Fruit fly (Drosophila melanogaster) whole organism, embryonic: ENCODE results near the gene CG46310.

Experiments used
- ATbp ChIP-seq: fragments of 200-800 bp; sonication (Bioruptor generic); optimal IDR thresholded peaks from 2 replicates; lab custom pipeline; 2017; ENCODE audit warnings: missing biosample characterization, mild to moderate bottlenecking, missing genetic modification characterization, missing genetic modification reagents
- Adf1 ChIP-seq: fragments of 200-800 bp; sonication (Bioruptor generic); IDR thresholded peaks from 2 replicates; pipeline ENCODE4 v1.3.6; 2022; ENCODE audit warnings: missing biosample characterization, missing genetic modification characterization
- C15 ChIP-seq: fragments of 200-800 bp; sonication (Bioruptor generic); IDR thresholded peaks from 3 replicates; pipeline ENCODE4 v1.3.6; 2022; ENCODE audit warnings: missing biosample characterization, missing genetic modification characterization
- CG10431 ChIP-seq: fragments of 200-800 bp; sonication (Bioruptor generic); optimal IDR thresholded peaks from 3 replicates; lab custom pipeline; 2018; ENCODE audit warnings: missing biosample characterization, mild to moderate bottlenecking, missing genetic modification characterization
- CG10543 ChIP-seq: fragments of 200-800 bp; sonication (Bioruptor generic); optimal IDR thresholded peaks from 3 replicates; lab custom pipeline; 2017; ENCODE audit warnings: missing biosample characterization, mild to moderate bottlenecking, missing genetic modification characterization, moderate library complexity
- CG1233 ChIP-seq: fragments of 200-800 bp; sonication (Bioruptor generic); optimal IDR thresholded peaks from 4 replicates; lab custom pipeline; 2018; ENCODE audit warnings: missing biosample characterization, mild to moderate bottlenecking, missing genetic modification characterization
- CG13287 ChIP-seq: fragments of 200-800 bp; sonication (Bioruptor generic); IDR thresholded peaks from 2 replicates; pipeline ENCODE4 v1.3.6; 2022; ENCODE audit warnings: missing biosample characterization, missing genetic modification characterization; ENCODE audit not compliant: partially characterized antibody
- CG3065 ChIP-seq: fragments of 200-800 bp; sonication (Bioruptor generic); optimal IDR thresholded peaks from 2 replicates; lab custom pipeline; 2016; ENCODE audit warnings: missing biosample characterization, missing genetic modification characterization
- CG3163 ChIP-seq: fragments of 200-800 bp; sonication (Bioruptor generic); optimal IDR thresholded peaks from 3 replicates; lab custom pipeline; 2016; ENCODE audit warnings: missing biosample characterization, missing genetic modification characterization
- CG32532 ChIP-seq: fragments of 200-800 bp; sonication (Bioruptor generic); IDR thresholded peaks from 2 replicates; pipeline ENCODE4 v1.3.6; 2022; ENCODE audit warnings: missing biosample characterization, missing genetic modification characterization
- CG34422 ChIP-seq: fragments of 200-800 bp; sonication (Bioruptor generic); IDR thresholded peaks from 3 replicates; pipeline ENCODE4 v1.3.6; 2022; ENCODE audit warnings: missing biosample characterization, missing genetic modification characterization
- CG3726 ChIP-seq: fragments of 200-800 bp; sonication (Bioruptor generic); IDR thresholded peaks from 3 replicates; pipeline ENCODE4, ENCODE4 v1.3.6; 2022; ENCODE audit warnings: missing biosample characterization, missing genetic modification characterization
- CG5953 ChIP-seq: fragments of 200-800 bp; sonication (Bioruptor generic); IDR thresholded peaks from 2 replicates; pipeline ENCODE4 v1.3.6; 2022; ENCODE audit warnings: missing biosample characterization, missing genetic modification characterization
- CG6254 ChIP-seq: fragments of 200-800 bp; sonication (Bioruptor generic); optimal IDR thresholded peaks from 3 replicates; lab custom pipeline; 2017; ENCODE audit warnings: mild to moderate bottlenecking, missing biosample characterization, missing genetic modification reagents, missing genetic modification characterization
- CG6683 ChIP-seq: fragments of 200-800 bp; sonication (Bioruptor generic); optimal IDR thresholded peaks from 2 replicates; lab custom pipeline; 2017; ENCODE audit warnings: missing biosample characterization, mild to moderate bottlenecking, missing genetic modification characterization, missing genetic modification reagents
- CG7271 ChIP-seq: fragments of 200-800 bp; sonication (Bioruptor generic); optimal IDR thresholded peaks from 2 replicates; lab custom pipeline; 2018; ENCODE audit warnings: missing biosample characterization, mild to moderate bottlenecking, missing genetic modification characterization, moderate library complexity
- CG7372 ChIP-seq: fragments of 200-800 bp; sonication (Bioruptor generic); IDR thresholded peaks from 2 replicates; pipeline ENCODE4 v1.3.6; 2022; ENCODE audit warnings: missing biosample characterization, missing genetic modification characterization
- CG7839 ChIP-seq: fragments of 200-800 bp; sonication (Bioruptor generic); optimal IDR thresholded peaks from 3 replicates; lab custom pipeline; 2018; ENCODE audit warnings: missing biosample characterization, mild to moderate bottlenecking, missing genetic modification characterization, moderate library complexity
- CG8765 ChIP-seq: fragments of 200-800 bp; sonication (Bioruptor generic); IDR thresholded peaks from 2 replicates; pipeline ENCODE4 v1.3.6; 2022; ENCODE audit warnings: missing biosample characterization, missing genetic modification characterization
- CHES-1-like ChIP-seq: fragments of 200-800 bp; sonication (Bioruptor generic); optimal IDR thresholded peaks from 2 replicates; lab custom pipeline; 2016; ENCODE audit warnings: missing biosample characterization, missing genetic modification characterization
- CoRest ChIP-seq: fragments of 200-800 bp; sonication (Bioruptor generic); optimal IDR thresholded peaks from 3 replicates; lab custom pipeline; 2018; ENCODE audit warnings: missing biosample characterization, mild to moderate bottlenecking, missing genetic modification characterization, moderate library complexity
- Dad ChIP-seq: fragments of 200-800 bp; sonication (Bioruptor generic); optimal IDR thresholded peaks from 3 replicates; lab custom pipeline; 2016; ENCODE audit warnings: missing biosample characterization, missing genetic modification characterization
- Deaf1 ChIP-seq: fragments of 200-800 bp; optimal IDR thresholded peaks from 3 replicates; lab custom pipeline; 2019; ENCODE audit warnings: missing biosample characterization, mild to moderate bottlenecking, missing genetic modification characterization, moderate library complexity
- Drgx ChIP-seq: fragments of 200-800 bp; sonication (Bioruptor generic); IDR thresholded peaks from 2 replicates; pipeline ENCODE4 v1.3.6; 2022; ENCODE audit warnings: missing biosample characterization, missing genetic modification characterization
- Fer1 ChIP-seq: fragments of 200-800 bp; sonication (Bioruptor generic); optimal IDR thresholded peaks from 2 replicates; lab custom pipeline; 2017; ENCODE audit warnings: missing biosample characterization, mild to moderate bottlenecking, missing genetic modification characterization
- Fer2 ChIP-seq: fragments of 200-800 bp; sonication (Bioruptor generic); optimal IDR thresholded peaks from 2 replicates; lab custom pipeline; 2018; ENCODE audit warnings: missing biosample characterization, mild to moderate bottlenecking, missing genetic modification characterization, moderate library complexity
- Lim3 ChIP-seq: fragments of 200-800 bp; sonication (Bioruptor generic); IDR thresholded peaks from 2 replicates; pipeline ENCODE4 v1.3.6; 2022; ENCODE audit warnings: missing biosample characterization, missing genetic modification characterization
- MESR4 ChIP-seq: fragments of 200-800 bp; sonication (Bioruptor generic); optimal IDR thresholded peaks from 2 replicates; lab custom pipeline; 2018; ENCODE audit warnings: missing biosample characterization, mild to moderate bottlenecking, missing genetic modification characterization, moderate library complexity
- Nf-YC ChIP-seq: fragments of 200-800 bp; optimal IDR thresholded peaks from 3 replicates; lab custom pipeline; 2019; ENCODE audit warnings: missing biosample characterization, mild to moderate bottlenecking, missing genetic modification characterization, moderate library complexity
- Six4 ChIP-seq: fragments of 200-800 bp; sonication (Bioruptor generic); optimal IDR thresholded peaks from 2 replicates; lab custom pipeline; 2016; ENCODE audit warnings: missing biosample characterization, missing genetic modification characterization
- Trl ChIP-seq, 3 experiments: fragments of >200 bp in 2 of 3; fragments of 200-800 bp in 1 of 3; sonication (Bioruptor generic) in 1 of 3; optimal IDR thresholded peaks; 2 replicates in 1 of 3; 3 replicates in 2 of 3; lab custom pipeline; 2016 to 2017; ENCODE audit warnings: missing biosample characterization in 1 of 3, missing genetic modification characterization in 1 of 3
- br ChIP-seq: fragments of >200 bp; optimal IDR thresholded peaks from 2 replicates; lab custom pipeline; 2017
- bsh ChIP-seq, 2 experiments: fragments of 200-800 bp; sonication (Bioruptor generic); optimal IDR thresholded peaks; 2 replicates each; lab custom pipeline; 2017 to 2018; ENCODE audit warnings: mild to moderate bottlenecking in 2 of 2, missing biosample characterization in 2 of 2, missing genetic modification characterization in 2 of 2, moderate library complexity in 1 of 2
- corto ChIP-seq: fragments of 200-800 bp; sonication (Bioruptor generic); optimal IDR thresholded peaks from 2 replicates; lab custom pipeline; 2016; ENCODE audit warnings: missing biosample characterization, mild to moderate bottlenecking, missing genetic modification characterization, moderate library complexity
- croc ChIP-seq: fragments of 200-800 bp; sonication (Bioruptor generic); conservative IDR thresholded peaks from 3 replicates; pipeline ENCODE4 v1.3.6; 2022; ENCODE audit warnings: missing biosample characterization, missing genetic modification characterization
- dm ChIP-seq: fragments of 200-800 bp; sonication (Bioruptor generic); optimal IDR thresholded peaks from 3 replicates; lab custom pipeline; 2016; ENCODE audit warnings: missing biosample characterization, missing genetic modification characterization
- emc ChIP-seq: fragments of 200-800 bp; sonication (Bioruptor generic); optimal IDR thresholded peaks from 2 replicates; lab custom pipeline; 2016; ENCODE audit warnings: missing biosample characterization, missing genetic modification characterization
- gsb ChIP-seq: fragments of 200-800 bp; sonication (Bioruptor generic); IDR thresholded peaks from 2 replicates; pipeline ENCODE4 v1.3.6; 2022; ENCODE audit warnings: missing biosample characterization, missing genetic modification characterization
- ken ChIP-seq: fragments of 200-800 bp; sonication (Bioruptor generic); IDR thresholded peaks from 3 replicates; pipeline ENCODE4 v1.3.6; 2022; ENCODE audit warnings: missing biosample characterization, missing genetic modification characterization
- lbe ChIP-seq: fragments of 200-800 bp; sonication (Bioruptor generic); optimal IDR thresholded peaks from 2 replicates; lab custom pipeline; 2016; ENCODE audit warnings: missing biosample characterization, mild to moderate bottlenecking, missing genetic modification characterization
- nmo ChIP-seq: fragments of 200-800 bp; sonication (Bioruptor generic); optimal IDR thresholded peaks from 2 replicates; lab custom pipeline; 2018; ENCODE audit warnings: missing biosample characterization, mild to moderate bottlenecking, missing genetic modification characterization, moderate library complexity
- pan ChIP-seq, 4 experiments: fragments of >200 bp in 3 of 4; fragments of 200-800 bp in 1 of 4; sonication (Bioruptor generic) in 1 of 4; optimal IDR thresholded peaks in 3 of 4; IDR thresholded peaks in 1 of 4; 2 replicates each; pipeline versions ENCODE4 v1.3.6 to Lab custom; 2017 to 2022; ENCODE audit warnings: missing biosample characterization in 2 of 4, missing genetic modification characterization in 2 of 4, mixed read lengths in 1 of 4
- scrt ChIP-seq: fragments of 200-800 bp; sonication (Bioruptor generic); optimal IDR thresholded peaks from 2 replicates; lab custom pipeline; 2018; ENCODE audit warnings: missing biosample characterization, mild to moderate bottlenecking, missing genetic modification characterization, moderate library complexity
- sens ChIP-seq: fragments of 200-800 bp; sonication (Bioruptor generic); peaks from one replicate; lab custom pipeline; 2016; ENCODE audit warnings: missing biosample characterization, missing genetic modification characterization
- sens-2 ChIP-seq: fragments of 200-800 bp; sonication (Bioruptor generic); IDR thresholded peaks from 2 replicates; pipeline ENCODE4 v1.3.6; 2022; ENCODE audit warnings: missing biosample characterization, missing genetic modification characterization
- sima ChIP-seq: fragments of 200-800 bp; sonication (Bioruptor generic); optimal IDR thresholded peaks from 2 replicates; lab custom pipeline; 2016; ENCODE audit warnings: missing biosample characterization, missing genetic modification characterization
- tio ChIP-seq: fragments of 200-800 bp; sonication (Bioruptor generic); optimal IDR thresholded peaks from 2 replicates; lab custom pipeline; 2017; ENCODE audit warnings: missing biosample characterization, missing genetic modification characterization, inconsistent platforms
- twi ChIP-seq: fragments of 200-800 bp; optimal IDR thresholded peaks from 2 replicates; lab custom pipeline; 2019; ENCODE audit warnings: missing biosample characterization, mild to moderate bottlenecking, missing genetic modification characterization, moderate library complexity
- tx ChIP-seq: fragments of 200-800 bp; sonication (Bioruptor generic); optimal IDR thresholded peaks from 2 replicates; lab custom pipeline; 2016; ENCODE audit warnings: missing biosample characterization, missing genetic modification characterization
- vnd ChIP-seq: fragments of 200-800 bp; sonication (Bioruptor generic); IDR thresholded peaks from 3 replicates; pipeline ENCODE4 v1.3.6; 2022; ENCODE audit warnings: missing biosample characterization, missing genetic modification characterization; ENCODE audit not compliant: partially characterized antibody

CG46310 gene

DNA sequence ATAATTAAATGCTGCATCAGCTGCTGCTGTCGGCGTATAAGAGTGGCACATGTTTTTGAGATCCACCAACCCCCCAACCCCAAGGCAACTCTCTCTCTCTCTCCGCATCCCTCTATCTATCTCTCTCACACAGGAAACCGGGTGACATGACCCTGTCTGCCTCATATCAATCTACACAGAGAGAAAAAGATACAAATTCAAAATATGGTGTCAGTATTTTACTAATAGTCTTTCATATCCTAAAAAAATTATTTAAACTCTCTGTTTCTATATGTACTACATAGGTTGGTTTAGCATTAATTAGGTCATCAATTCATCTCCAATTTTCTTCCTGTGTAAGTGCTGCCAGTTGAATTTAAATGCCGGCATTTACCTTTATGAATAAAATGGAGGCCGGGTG is 1.7 kb downstream of the CG46310 start (continued):
- TF ChIP-seq CG10431 (GFP tag; lab: Kevin White, UChicago) (peak; percentile 52), CG8765 (peak; percentile 51; the same call in 1 of the 2 replicates), CG5953 (peak; percentile 79), tio (peak; percentile 82), CG32532 (GFP tag; lab: Robert Waterston, UW) (peak; percentile 85), nmo (GFP tag; lab: Kevin White, UChicago) (peak; percentile 93), Fer1 (GFP tag; lab: Kevin White, UChicago) (peak; percentile 78), sima (GFP tag; lab: Kevin White, UChicago) (peak; percentile 71), Dad (GFP tag; lab: Kevin White, UChicago) (peak; percentile 74), CG3726 (GFP tag; lab: Robert Waterston, UW) (peak; percentile 79; the same call in 2 of the 3 replicates), br (lab: Kevin White, UChicago) (no peak), croc (peak; percentile 86), corto (peak; percentile 88), CoRest (tag; lab: Kevin White, UChicago) (peak; percentile 91), ATbp (GFP tag; lab: Kevin White, UChicago) (peak; percentile 90), CG7271 (tag; lab: Kevin White, UChicago) (peak; percentile 78), Lim3 (peak; percentile 73), pan (optimal IDR thresholded peaks at IDR 0.05; lab: Kevin White, UChicago) (no peak), pan (GFP tag; optimal IDR thresholded peaks at IDR 0.05 in 1 of 2, IDR thresholded peaks at IDR 0.05 in 1 of 2) (peak in 1 of 2 experiments; percentile 93), gsb (GFP tag; lab: Robert Waterston, UW) (peak; percentile 75; the same call in 1 of the 2 replicates), CG3163 (peak; percentile 67), CHES-1-like (peak; percentile 83), dm (GFP tag; lab: Kevin White, UChicago) (peak; percentile 73), CG7839 (peak; percentile 93), CG34422 (GFP tag; lab: Robert Waterston, UW) (peak; percentile 89), bsh (GFP tag; optimal IDR thresholded peaks at IDR 0.05; lab: Kevin White, UChicago) (peak; percentile 68 to 97), CG7372 (GFP tag; lab: Robert Waterston, UW) (peak; percentile 76), twi (peak; percentile 77), sens (GFP tag; lab: Kevin White, UChicago) (peak; percentile 98), ken (GFP tag; lab: Robert Waterston, UW) (peak; percentile 87), CG13287 (GFP tag; lab: Robert Waterston, UW) (no peak), C15 (GFP tag; lab: Robert Waterston, UW) (peak; percentile 73; the same call in 2 of the 3 replicates), scrt (GFP tag; lab: Kevin White, UChicago) (peak; percentile 74), Fer2 (tag; lab: Kevin White, UChicago) (peak; percentile 39), emc (GFP tag; lab: Kevin White, UChicago) (peak; percentile 31), CG1233 (peak; percentile 65), Drgx (GFP tag; lab: Robert Waterston, UW) (peak; percentile 89), CG6683 (peak; percentile 62), vnd (GFP tag; lab: Robert Waterston, UW) (no peak), Six4 (GFP tag; lab: Kevin White, UChicago) (peak; percentile 92), Deaf1 (tag; lab: Kevin White, UChicago) (peak; percentile 67), tx (GFP tag; lab: Kevin White, UChicago) (peak; percentile 72), Trl (optimal IDR thresholded peaks at IDR 0.05; lab: Kevin White, UChicago) (peak; percentile 57 to 77), Trl (GFP tag; optimal IDR thresholded peaks at IDR 0.05; lab: Kevin White, UChicago) (peak; percentile 88), Adf1 (peak; percentile 41; the same call in 1 of the 2 replicates), CG6254 (peak; percentile 81), CG10543 (GFP tag; lab: Kevin White, UChicago) (no peak), lbe (peak; percentile 93), MESR4 (GFP tag; lab: Kevin White, UChicago) (peak; percentile 23), CG3065 (GFP tag; lab: Kevin White, UChicago) (peak; percentile 85), Nf-YC (tag; lab: Kevin White, UChicago) (peak; percentile 50), sens-2 (peak; percentile 79)
